Worm (Caenorhabditis elegans) whole organism, L3 larva: Measurements from ENCODE around the gene lgc-49.

Source experiments
- R02D3.7 ChIP-seq: fragments of 150-350 bp; optimal IDR thresholded peaks from 2 replicates; lab custom pipeline; 2014; ENCODE audit warnings: missing biosample characterization, missing genetic modification characterization
- ZK546.5 ChIP-seq: sonication (generic microtip); optimal IDR thresholded peaks from 2 replicates; lab custom pipeline; 2017; ENCODE audit warnings: missing biosample characterization, missing genetic modification characterization
- aly-2 ChIP-seq: fragments of 150-350 bp; optimal IDR thresholded peaks from 2 replicates; lab custom pipeline; 2014; ENCODE audit warnings: missing biosample characterization, missing genetic modification characterization
- ama-1 ChIP-seq: fragments of 150-350 bp; optimal IDR thresholded peaks from 2 replicates; lab custom pipeline; 2018
- ceh-16 ChIP-seq: sonication (generic microtip); optimal IDR thresholded peaks from 2 replicates; lab custom pipeline; 2017; ENCODE audit warnings: missing biosample characterization, missing genetic modification characterization
- ceh-82 ChIP-seq: fragments of 150-350 bp; optimal IDR thresholded peaks from 2 replicates; lab custom pipeline; 2014; ENCODE audit warnings: missing biosample characterization, missing genetic modification characterization
- ceh-9 ChIP-seq: sonication (generic microtip); optimal IDR thresholded peaks from 2 replicates; lab custom pipeline; 2018; ENCODE audit warnings: missing biosample characterization, missing genetic modification characterization
- daf-12 ChIP-seq: fragments of 150-350 bp; optimal IDR thresholded peaks from 2 replicates; lab custom pipeline; 2014; ENCODE audit warnings: missing biosample characterization, missing genetic modification reagents, missing genetic modification characterization
- egl-5 ChIP-seq: fragments of 150-350 bp; optimal IDR thresholded peaks from 2 replicates; lab custom pipeline; 2017; ENCODE audit warnings: missing biosample characterization, missing genetic modification reagents, missing genetic modification characterization, inconsistent platforms
- elt-1 ChIP-seq: fragments of 150-350 bp; optimal IDR thresholded peaks from 2 replicates; lab custom pipeline; 2014; ENCODE audit warnings: missing biosample characterization, missing genetic modification characterization
- elt-2 ChIP-seq: sonication (generic microtip); optimal IDR thresholded peaks from 2 replicates; lab custom pipeline; 2016; ENCODE audit warnings: missing genetic modification reagents, mild to moderate bottlenecking, missing genetic modification characterization, missing compliant biosample characterization
- elt-3 ChIP-seq, 3 experiments: fragments of 150-350 bp in 1 of 3; sonication (generic microtip) in 2 of 3; optimal IDR thresholded peaks; 2 replicates in 2 of 3; 4 replicates in 1 of 3; lab custom pipeline; 2014 to 2017; ENCODE audit warnings: missing biosample characterization in 3 of 3, missing genetic modification characterization in 3 of 3
- eor-1 ChIP-seq, 2 experiments: fragments of 150-350 bp; optimal IDR thresholded peaks; 2 replicates each; lab custom pipeline; 2014 to 2018; ENCODE audit warnings: missing biosample characterization in 2 of 2, missing genetic modification characterization in 2 of 2
- fos-1 ChIP-seq: fragments of 150-350 bp; optimal IDR thresholded peaks from 2 replicates; lab custom pipeline; 2014; ENCODE audit warnings: missing biosample characterization, missing genetic modification characterization
- jun-1 ChIP-seq: fragments of 150-350 bp; optimal IDR thresholded peaks from 2 replicates; lab custom pipeline; 2014; ENCODE audit warnings: missing biosample characterization, missing genetic modification reagents, missing genetic modification characterization
- lin-15B ChIP-seq: fragments of 150-350 bp; optimal IDR thresholded peaks from 2 replicates; lab custom pipeline; 2014; ENCODE audit warnings: missing biosample characterization, missing genetic modification characterization
- mdl-1 ChIP-seq: fragments of 150-350 bp; optimal IDR thresholded peaks from 2 replicates; lab custom pipeline; 2014; ENCODE audit warnings: missing biosample characterization, missing genetic modification characterization
- mml-1 ChIP-seq: fragments of 150-350 bp; sonication (generic microtip); optimal IDR thresholded peaks from 3 replicates; lab custom pipeline; 2014; ENCODE audit warnings: missing biosample characterization, missing genetic modification characterization
- nfya-1 ChIP-seq: sonication (generic microtip); optimal IDR thresholded peaks from 2 replicates; lab custom pipeline; 2017; ENCODE audit warnings: missing genetic modification characterization, mild to moderate bottlenecking, missing compliant biosample characterization, antibody characterized with exemption, moderate library complexity; ENCODE audit not compliant: insufficient read depth
- nhr-11 ChIP-seq: fragments of 150-350 bp; optimal IDR thresholded peaks from 2 replicates; lab custom pipeline; 2014; ENCODE audit warnings: missing biosample characterization, missing genetic modification characterization
- nhr-23 ChIP-seq: fragments of 150-350 bp; optimal IDR thresholded peaks from 2 replicates; lab custom pipeline; 2014; ENCODE audit warnings: missing biosample characterization, missing genetic modification reagents, missing genetic modification characterization
- nhr-25 ChIP-seq: sonication (generic microtip); optimal IDR thresholded peaks from 2 replicates; lab custom pipeline; 2017; ENCODE audit warnings: missing biosample characterization, missing genetic modification characterization
- nhr-28 ChIP-seq: fragments of 150-350 bp; optimal IDR thresholded peaks from 2 replicates; lab custom pipeline; 2014; ENCODE audit warnings: missing biosample characterization, missing genetic modification characterization
- nhr-43 ChIP-seq: sonication (generic microtip); optimal IDR thresholded peaks from 2 replicates; lab custom pipeline; 2016; ENCODE audit warnings: mild to moderate bottlenecking, missing genetic modification characterization, missing compliant biosample characterization; ENCODE audit not compliant: poor library complexity, severe bottlenecking
- nhr-77 ChIP-seq: fragments of 150-350 bp; optimal IDR thresholded peaks from 2 replicates; lab custom pipeline; 2014; ENCODE audit warnings: missing biosample characterization, missing genetic modification characterization
- pqm-1 ChIP-seq: fragments of 150-350 bp; optimal IDR thresholded peaks from 2 replicates; lab custom pipeline; 2017; ENCODE audit warnings: missing biosample characterization, missing genetic modification characterization, inconsistent platforms
- skn-1 ChIP-seq: fragments of 150-350 bp; optimal IDR thresholded peaks from 2 replicates; lab custom pipeline; 2014; ENCODE audit warnings: missing biosample characterization, missing genetic modification characterization
- snpc-4 ChIP-seq: fragments of 150-350 bp; optimal IDR thresholded peaks from 2 replicates; lab custom pipeline; 2014; ENCODE audit warnings: missing biosample characterization, missing genetic modification characterization
- tbx-2 ChIP-seq: sonication (generic microtip); optimal IDR thresholded peaks from 2 replicates; lab custom pipeline; 2016; ENCODE audit warnings: mild to moderate bottlenecking, missing genetic modification characterization, missing compliant biosample characterization
- unc-39 ChIP-seq: sonication (generic microtip); optimal IDR thresholded peaks from 4 replicates; lab custom pipeline; 2017; ENCODE audit warnings: missing biosample characterization, missing genetic modification characterization
- unc-62 ChIP-seq: fragments of 150-350 bp; sonication (generic microtip); optimal IDR thresholded peaks from 4 replicates; lab custom pipeline; 2014; ENCODE audit warnings: missing biosample characterization, missing genetic modification reagents, missing genetic modification characterization
- zag-1 ChIP-seq: fragments of 150-350 bp; optimal IDR thresholded peaks from 2 replicates; lab custom pipeline; 2014; ENCODE audit warnings: missing biosample characterization, missing genetic modification characterization
- ztf-11 ChIP-seq: fragments of 150-350 bp; optimal IDR thresholded peaks from 2 replicates; lab custom pipeline; 2014; ENCODE audit warnings: missing biosample characterization, missing genetic modification characterization
- ztf-4 ChIP-seq: fragments of 150-350 bp; optimal IDR thresholded peaks from 2 replicates; lab custom pipeline; 2014; ENCODE audit warnings: missing biosample characterization, missing genetic modification characterization

Gene lgc-49

ce11 chrV:11190983-11191382 lies at the start of gene lgc-49:
TSS of gene lgc-49 (plus strand) at chrV:11191283.
- TF ChIP-seq nhr-28 (tag; lab: Kevin White, UChicago): no peak
- no peak for TF ChIP-seq pqm-1
- TF ChIP-seq elt-1 (tag; lab: Kevin White, UChicago): no peak
- no peak for TF ChIP-seq lin-15B (tag; lab: Kevin White, UChicago)
- TF ChIP-seq unc-39 (tag; lab: Kevin White, UChicago): no peak
- TF ChIP-seq ZK546.5 (tag; lab: Kevin White, UChicago): no peak
- TF ChIP-seq ceh-16 (tag; lab: Kevin White, UChicago): no peak
- no peak for TF ChIP-seq aly-2 (tag; lab: Kevin White, UChicago)

- TF ChIP-seq unc-62 (GFP tag; lab: Kevin White, UChicago) (no peak), unc-39 (tag; lab: Kevin White, UChicago) (no peak), jun-1 (tag; lab: Kevin White, UChicago) (no peak), mdl-1 (tag; lab: Kevin White, UChicago) (no peak), nhr-43 (tag; lab: Kevin White, UChicago) (no peak), mml-1 (tag; lab: Kevin White, UChicago) (no peak), nhr-77 (tag; lab: Kevin White, UChicago) (no peak), zag-1 (no peak), nhr-11 (tag; lab: Kevin White, UChicago) (no peak), ceh-9 (tag; lab: Kevin White, UChicago) (no peak), egl-5 (no peak), fos-1 (tag; lab: Kevin White, UChicago) (no peak), daf-12 (tag; lab: Kevin White, UChicago) (no peak), aly-2 (tag; lab: Kevin White, UChicago) (no peak), snpc-4 (tag; lab: Kevin White, UChicago) (no peak), tbx-2 (tag; lab: Kevin White, UChicago) (no peak)
Measured at ce11 chrV:11144694-11145093, 46.4 kb upstream of the lgc-49 start, which contains the start of gene C06H2.7. TSS of gene C06H2.7 (minus strand) at chrV:11144794.

ce11 chrV:11146958-11147779 lies 43.9 kb upstream of the lgc-49 start, which contains the start of the genes T19C4.24 and nlp-33:
TSS of gene T19C4.24 (minus strand) at chrV:11147008.
TSS of gene nlp-33 (plus strand) at chrV:11147346.
- peak; percentile 50 for TF ChIP-seq elt-1 (tag; lab: Kevin White, UChicago)
- peak; percentile 66 for TF ChIP-seq nhr-25
- TF ChIP-seq nhr-23: peak; percentile 37
- TF ChIP-seq elt-3 (tag; optimal IDR thresholded peaks at IDR 0.05; lab: Kevin White, UChicago): peak in 1 of 3 experiments; percentile 79
- peak; percentile 61 for TF ChIP-seq nhr-43 (tag; lab: Kevin White, UChicago)
- no peak for TF ChIP-seq skn-1 (tag; lab: Kevin White, UChicago)
- TF ChIP-seq elt-2 (tag; lab: Kevin White, UChicago): no peak
- no peak for TF ChIP-seq ceh-82 (tag; lab: Kevin White, UChicago)
- peak; percentile 34 for TF ChIP-seq nfya-1 (tag; lab: Kevin White, UChicago)
- peak; percentile 91 for TF ChIP-seq ama-1 (lab: Kevin White, UChicago)
- peak; percentile 8 for TF ChIP-seq R02D3.7

ce11 chrV:11147780-11148144 lies 43.3 kb upstream of the lgc-49 start:
- TF ChIP-seq ztf-4 (peak; percentile 55), daf-12 (tag; lab: Kevin White, UChicago) (peak; percentile 1), nhr-25 (peak; percentile 57), nhr-77 (tag; lab: Kevin White, UChicago) (no peak), nhr-43 (tag; lab: Kevin White, UChicago) (peak; percentile 76), ama-1 (lab: Kevin White, UChicago) (peak; percentile 84), eor-1 (tag; optimal IDR thresholded peaks at IDR 0.05; lab: Kevin White, UChicago) (no peak), tbx-2 (tag; lab: Kevin White, UChicago) (peak; percentile 41), nhr-23 (peak; percentile 35), elt-3 (tag; optimal IDR thresholded peaks at IDR 0.05; lab: Kevin White, UChicago) (peak in 1 of 3 experiments; percentile 6), ztf-11 (tag; lab: Kevin White, UChicago) (no peak)
